Fruit fly (Drosophila melanogaster) whole organism, embryonic: ENCODE measurements around the gene Idgf3.
A peak's percentile ranks its signal among the peaks of the same experiment; 100 is the strongest.

Experiments used
- CG10979 ChIP-seq: fragments of 200-800 bp; sonication (Bioruptor generic); optimal IDR thresholded peaks from 2 replicates; lab custom pipeline; 2018; ENCODE audit warnings: missing biosample characterization, mild to moderate bottlenecking, missing genetic modification characterization, moderate library complexity
- CG11560 ChIP-seq: fragments of 200-800 bp; sonication (Bioruptor generic); IDR thresholded peaks from 3 replicates; pipeline ENCODE4 v1.3.6; 2022; ENCODE audit warnings: missing biosample characterization, missing genetic modification characterization
- CG14050 ChIP-seq: fragments of 200-800 bp; sonication (Bioruptor generic); IDR thresholded peaks from 3 replicates; pipeline ENCODE4 v1.3.6; 2022; ENCODE audit warnings: missing biosample characterization, missing genetic modification characterization
- CG14860 ChIP-seq: fragments of 200-800 bp; sonication (Bioruptor generic); IDR thresholded peaks from 3 replicates; pipeline ENCODE4 v1.3.6; 2022; ENCODE audit warnings: missing biosample characterization, missing genetic modification characterization; ENCODE audit not compliant: partially characterized antibody
- CG15073 ChIP-seq: fragments of 200-800 bp; sonication (Bioruptor generic); optimal IDR thresholded peaks from 2 replicates; lab custom pipeline; 2016; ENCODE audit warnings: missing biosample characterization, missing genetic modification characterization
- CG15601 ChIP-seq: fragments of 200-800 bp; sonication (Bioruptor generic); optimal IDR thresholded peaks from 3 replicates; lab custom pipeline; 2019; ENCODE audit warnings: missing biosample characterization, mild to moderate bottlenecking, missing genetic modification characterization, moderate library complexity
- CG1647 ChIP-seq: fragments of 200-800 bp; sonication (Bioruptor generic); optimal IDR thresholded peaks from 3 replicates; lab custom pipeline; 2016; ENCODE audit warnings: missing biosample characterization, missing genetic modification characterization
- CG2116 ChIP-seq: fragments of 200-800 bp; sonication (Bioruptor generic); optimal IDR thresholded peaks from 3 replicates; lab custom pipeline; 2018; ENCODE audit warnings: missing biosample characterization, mild to moderate bottlenecking, missing genetic modification characterization
- CG2678 ChIP-seq: fragments of 200-800 bp; sonication (Bioruptor generic); optimal IDR thresholded peaks from 3 replicates; lab custom pipeline; 2019; ENCODE audit warnings: missing biosample characterization, mild to moderate bottlenecking, missing genetic modification characterization, moderate library complexity
- CG4730 ChIP-seq: fragments of 200-800 bp; sonication (Bioruptor generic); IDR thresholded peaks from 2 replicates; pipeline ENCODE4 v1.3.6; 2022; ENCODE audit warnings: missing biosample characterization, missing genetic modification characterization
- CG7357 ChIP-seq: fragments of 200-800 bp; sonication (Bioruptor generic); IDR thresholded peaks from 3 replicates; pipeline ENCODE4 v1.3.6; 2022; ENCODE audit warnings: missing biosample characterization, missing genetic modification characterization
- CG8281 ChIP-seq: fragments of 200-800 bp; sonication (Bioruptor generic); optimal IDR thresholded peaks from 2 replicates; lab custom pipeline; 2018; ENCODE audit warnings: missing biosample characterization, mild to moderate bottlenecking, missing genetic modification characterization, moderate library complexity
- CG9437 ChIP-seq: fragments of 200-800 bp; sonication (Bioruptor generic); optimal IDR thresholded peaks from 2 replicates; lab custom pipeline; 2018; ENCODE audit warnings: missing biosample characterization, mild to moderate bottlenecking, missing genetic modification characterization
- CG9727 ChIP-seq: fragments of 200-800 bp; sonication (Bioruptor generic); optimal IDR thresholded peaks from 3 replicates; lab custom pipeline; 2017; ENCODE audit warnings: missing biosample characterization, mild to moderate bottlenecking, missing genetic modification characterization
- Dip3 ChIP-seq: fragments of 200-800 bp; sonication (Bioruptor generic); optimal IDR thresholded peaks from 3 replicates; lab custom pipeline; 2016; ENCODE audit warnings: missing biosample characterization, missing genetic modification characterization
- Dll ChIP-seq: fragments of 200-800 bp; sonication (Bioruptor generic); IDR thresholded peaks from 4 replicates; pipeline ENCODE4 v1.3.6; 2022; ENCODE audit warnings: missing biosample characterization, missing genetic modification characterization; ENCODE audit not compliant: partially characterized antibody
- Doc2 ChIP-seq: fragments of 200-800 bp; sonication (Bioruptor generic); IDR thresholded peaks from 2 replicates; pipeline ENCODE4 v1.3.6; 2022; ENCODE audit warnings: missing biosample characterization, missing genetic modification characterization
- Dref ChIP-seq: fragments of 200-800 bp; sonication (Bioruptor generic); IDR thresholded peaks from 2 replicates; pipeline ENCODE4 v1.3.6; 2022; ENCODE audit warnings: missing biosample characterization, missing genetic modification characterization
- E2f2 ChIP-seq: fragments of 200-800 bp; sonication (Bioruptor generic); IDR thresholded peaks from 2 replicates; pipeline ENCODE4 v1.3.6; 2022; ENCODE audit warnings: missing biosample characterization, missing genetic modification characterization
- HLH3B ChIP-seq: fragments of 200-800 bp; sonication (Bioruptor generic); IDR thresholded peaks from 2 replicates; pipeline ENCODE4 v1.3.6; 2022; ENCODE audit warnings: missing biosample characterization, missing genetic modification characterization
- Hand ChIP-seq: fragments of 200-800 bp; sonication (Bioruptor generic); optimal IDR thresholded peaks from 2 replicates; lab custom pipeline; 2017; ENCODE audit warnings: mild to moderate bottlenecking, missing biosample characterization, missing genetic modification reagents, missing genetic modification characterization
- Mrtf ChIP-seq: fragments of 200-800 bp; sonication (Bioruptor generic); IDR thresholded peaks from 3 replicates; pipeline ENCODE4 v1.3.6; 2022; ENCODE audit warnings: missing biosample characterization, missing genetic modification characterization
- Myb ChIP-seq: fragments of 200-800 bp; sonication (Bioruptor generic); optimal IDR thresholded peaks from 2 replicates; lab custom pipeline; 2016; ENCODE audit warnings: missing biosample characterization, missing genetic modification characterization
- NC2α ChIP-seq: fragments of 200-800 bp; sonication (Bioruptor generic); optimal IDR thresholded peaks from 2 replicates; lab custom pipeline; 2016; ENCODE audit warnings: missing biosample characterization, missing genetic modification characterization
- NFAT ChIP-seq: fragments of 200-800 bp; sonication (Bioruptor generic); IDR thresholded peaks from 2 replicates; pipeline ENCODE4 v1.3.6; 2022; ENCODE audit warnings: missing biosample characterization, missing genetic modification characterization
- Nf-YB ChIP-seq: fragments of 200-800 bp; sonication (Bioruptor generic); optimal IDR thresholded peaks from 3 replicates; lab custom pipeline; 2019; ENCODE audit warnings: missing biosample characterization, mild to moderate bottlenecking, missing genetic modification characterization, moderate library complexity
- Nf-YC ChIP-seq: fragments of 200-800 bp; optimal IDR thresholded peaks from 3 replicates; lab custom pipeline; 2019; ENCODE audit warnings: missing biosample characterization, mild to moderate bottlenecking, missing genetic modification characterization, moderate library complexity
- Poxn ChIP-seq: fragments of 200-800 bp; sonication (Bioruptor generic); IDR thresholded peaks from 2 replicates; pipeline ENCODE4 v1.3.6; 2022; ENCODE audit warnings: missing biosample characterization, missing genetic modification characterization
- Spps ChIP-seq: fragments of 200-800 bp; sonication (Bioruptor generic); optimal IDR thresholded peaks from 2 replicates; lab custom pipeline; 2018; ENCODE audit warnings: missing biosample characterization, mild to moderate bottlenecking, missing genetic modification characterization
- TFAM ChIP-seq: fragments of 200-800 bp; sonication (Bioruptor generic); optimal IDR thresholded peaks from 2 replicates; lab custom pipeline; 2017; ENCODE audit warnings: missing biosample characterization, missing genetic modification characterization, inconsistent platforms
- Taf1 ChIP-seq: fragments of 200-800 bp; sonication (Bioruptor generic); IDR thresholded peaks from 2 replicates; pipeline ENCODE4 v1.3.6; 2022; ENCODE audit warnings: missing biosample characterization, missing genetic modification characterization
- Usf ChIP-seq: fragments of 200-800 bp; sonication (Bioruptor generic); optimal IDR thresholded peaks from 2 replicates; lab custom pipeline; 2017; ENCODE audit warnings: missing genotype, missing biosample characterization, missing genetic modification characterization
- bab2 ChIP-seq: fragments of 200-800 bp; sonication (Bioruptor generic); optimal IDR thresholded peaks from 2 replicates; lab custom pipeline; 2016; ENCODE audit warnings: missing biosample characterization, missing genetic modification characterization
- cas ChIP-seq: fragments of 200-800 bp; sonication (Bioruptor generic); IDR thresholded peaks from 2 replicates; pipeline ENCODE4 v1.3.6; 2022; ENCODE audit warnings: missing biosample characterization, missing genetic modification characterization
- chinmo ChIP-seq: fragments of 200-800 bp; sonication (Bioruptor generic); IDR thresholded peaks from 4 replicates; pipeline ENCODE4 v1.3.6; 2022; ENCODE audit warnings: missing biosample characterization, missing genetic modification characterization; ENCODE audit not compliant: partially characterized antibody
- corto ChIP-seq: fragments of 200-800 bp; sonication (Bioruptor generic); optimal IDR thresholded peaks from 2 replicates; lab custom pipeline; 2016; ENCODE audit warnings: missing biosample characterization, mild to moderate bottlenecking, missing genetic modification characterization, moderate library complexity
- crol ChIP-seq: fragments of 200-800 bp; sonication (Bioruptor generic); IDR thresholded peaks from 2 replicates; pipeline ENCODE4 v1.3.6; 2022; ENCODE audit warnings: missing biosample characterization, missing genetic modification characterization
- da ChIP-seq: fragments of 200-800 bp; sonication (Bioruptor generic); optimal IDR thresholded peaks from 2 replicates; lab custom pipeline; 2016; ENCODE audit warnings: missing biosample characterization, missing genetic modification characterization
- dimm ChIP-seq: fragments of 200-800 bp; sonication (Bioruptor generic); IDR thresholded peaks from 2 replicates; pipeline ENCODE4 v1.3.6; 2022; ENCODE audit warnings: missing biosample characterization, missing genetic modification characterization
- gfzf ChIP-seq: fragments of 200-800 bp; sonication (Bioruptor generic); optimal IDR thresholded peaks from 2 replicates; lab custom pipeline; 2016; ENCODE audit warnings: missing biosample characterization, mild to moderate bottlenecking, missing genetic modification characterization, moderate library complexity
- h ChIP-seq: fragments of >200 bp; optimal IDR thresholded peaks from 2 replicates; lab custom pipeline; 2017
- jing ChIP-seq: fragments of 200-800 bp; sonication (Bioruptor generic); optimal IDR thresholded peaks from 2 replicates; lab custom pipeline; 2018; ENCODE audit warnings: missing biosample characterization, mild to moderate bottlenecking, missing genetic modification characterization
- nau ChIP-seq: fragments of 200-800 bp; sonication (Bioruptor generic); optimal IDR thresholded peaks from 3 replicates; lab custom pipeline; 2017; ENCODE audit warnings: missing biosample characterization, mild to moderate bottlenecking, missing genetic modification characterization, missing genetic modification reagents
- run ChIP-seq: fragments of 200-800 bp; sonication (Bioruptor generic); optimal IDR thresholded peaks from 3 replicates; lab custom pipeline; 2018; ENCODE audit warnings: missing biosample characterization, mild to moderate bottlenecking, missing genetic modification characterization
- salm ChIP-seq: fragments of 200-800 bp; sonication (Bioruptor generic); optimal IDR thresholded peaks from 2 replicates; lab custom pipeline; 2018; ENCODE audit warnings: missing biosample characterization, mild to moderate bottlenecking, missing genetic modification characterization
- seq ChIP-seq: fragments of 200-800 bp; sonication (Bioruptor generic); IDR thresholded peaks from 2 replicates; pipeline ENCODE4 v1.3.6; 2022; ENCODE audit warnings: missing biosample characterization, missing genetic modification characterization
- sima ChIP-seq: fragments of 200-800 bp; sonication (Bioruptor generic); optimal IDR thresholded peaks from 2 replicates; lab custom pipeline; 2016; ENCODE audit warnings: missing biosample characterization, missing genetic modification characterization
- stwl ChIP-seq: fragments of 200-800 bp; sonication (Bioruptor generic); optimal IDR thresholded peaks from 3 replicates; lab custom pipeline; 2018; ENCODE audit warnings: missing biosample characterization, mild to moderate bottlenecking, missing genetic modification characterization, moderate library complexity
- tap ChIP-seq: fragments of 200-800 bp; optimal IDR thresholded peaks from 3 replicates; lab custom pipeline; 2019; ENCODE audit warnings: missing biosample characterization, mild to moderate bottlenecking, missing genetic modification characterization, moderate library complexity
- tna ChIP-seq: fragments of 200-800 bp; sonication (Bioruptor generic); IDR thresholded peaks from 2 replicates; pipeline ENCODE4 v1.3.6; 2022; ENCODE audit warnings: missing biosample characterization, missing genetic modification characterization; ENCODE audit not compliant: partially characterized antibody
- zen ChIP-seq: fragments of 200-800 bp; sonication (Bioruptor generic); optimal IDR thresholded peaks from 3 replicates; lab custom pipeline; 2018; ENCODE audit warnings: missing biosample characterization, mild to moderate bottlenecking, missing genetic modification characterization, moderate library complexity

The Idgf3 gene

DNA sequence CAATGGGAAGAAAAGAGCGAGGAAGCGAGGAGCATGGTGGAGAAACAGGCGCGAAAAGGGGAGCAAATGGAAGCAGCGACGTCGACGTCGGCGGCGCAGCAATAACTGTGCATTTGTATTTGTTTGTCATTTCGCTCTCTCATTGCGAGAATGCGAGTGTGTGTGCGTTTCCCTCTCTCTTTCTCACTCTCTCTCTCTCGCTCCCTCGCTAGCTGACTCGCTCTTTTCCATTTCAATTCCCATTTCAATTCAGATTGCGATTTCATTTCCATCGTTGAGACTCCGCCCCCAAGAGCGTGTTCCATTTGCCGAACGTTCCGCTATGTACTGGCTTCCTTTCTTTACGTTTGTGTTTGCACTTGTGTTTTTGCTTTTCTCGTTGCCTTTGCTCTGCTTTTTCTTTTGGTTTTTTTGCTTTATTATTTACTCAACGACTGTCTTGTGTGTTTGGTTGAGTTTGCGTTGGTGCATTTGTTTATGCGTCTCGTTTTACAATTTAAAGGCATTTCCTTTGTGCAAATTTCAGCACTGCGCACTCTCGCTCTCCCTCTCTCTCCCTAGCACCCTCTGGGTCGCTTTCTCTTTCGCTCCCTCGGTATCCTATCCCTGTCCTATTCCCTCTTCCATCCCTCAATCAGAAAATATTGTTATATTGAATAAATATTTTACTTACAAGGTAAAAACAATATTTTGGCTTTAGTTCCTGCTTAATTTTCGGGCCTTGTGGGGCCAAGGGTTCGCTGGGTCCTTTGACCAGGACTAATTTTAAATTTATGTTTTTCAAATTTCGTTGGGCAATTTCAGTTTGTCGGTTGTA lies 27.8 kb upstream of the Idgf3 start (continued):
- no peak for TF ChIP-seq Doc2 (GFP tag; lab: Robert Waterston, UW)
- no peak for TF ChIP-seq CG2678 (tag; lab: Kevin White, UChicago)
- no peak for TF ChIP-seq Usf (GFP tag; lab: Kevin White, UChicago)
- TF ChIP-seq Mrtf (GFP tag; lab: Robert Waterston, UW) = no peak
- TF ChIP-seq NFAT (GFP tag; lab: Robert Waterston, UW) = no peak
- TF ChIP-seq Dll (GFP tag; lab: Robert Waterston, UW) = no peak
- TF ChIP-seq stwl (tag; lab: Kevin White, UChicago) = peak; percentile 16
- TF ChIP-seq tna (GFP tag; lab: Robert Waterston, UW) = no peak
- TF ChIP-seq Poxn (GFP tag; lab: Robert Waterston, UW) = no peak
- TF ChIP-seq CG8281 (tag; lab: Kevin White, UChicago) = peak; percentile 84
- peak; percentile 78; the same call in 2 of the 4 replicates for TF ChIP-seq chinmo (GFP tag; lab: Robert Waterston, UW)
- no peak for TF ChIP-seq CG14860 (GFP tag; lab: Robert Waterston, UW)
- no peak for TF ChIP-seq CG15073 (GFP tag; lab: Kevin White, UChicago)
- no peak for TF ChIP-seq da (GFP tag; lab: Kevin White, UChicago)
- no peak for TF ChIP-seq CG10979 (tag; lab: Kevin White, UChicago)
- TF ChIP-seq gfzf (GFP tag; lab: Kevin White, UChicago) = no peak
- no peak for TF ChIP-seq Dref (GFP tag; lab: Robert Waterston, UW)
- no peak for TF ChIP-seq CG9727 (GFP tag; lab: Kevin White, UChicago)
- no peak for TF ChIP-seq Spps
- TF ChIP-seq seq (GFP tag; lab: Robert Waterston, UW) = no peak
- no peak for TF ChIP-seq Taf1 (GFP tag; lab: Robert Waterston, UW)
- no peak for TF ChIP-seq CG9437 (GFP tag; lab: Kevin White, UChicago)
- TF ChIP-seq CG11560 (tag; lab: Robert Waterston, UW) = no peak
- TF ChIP-seq CG4730 = no peak
- TF ChIP-seq Myb (GFP tag; lab: Kevin White, UChicago) = no peak
- TF ChIP-seq crol (GFP tag; lab: Robert Waterston, UW) = peak; percentile 64
- TF ChIP-seq HLH3B (GFP tag; lab: Robert Waterston, UW) = no peak
- TF ChIP-seq zen (tag; lab: Kevin White, UChicago) = peak; percentile 30
- peak; percentile 98 for TF ChIP-seq Nf-YC (tag; lab: Kevin White, UChicago)
- TF ChIP-seq cas (GFP tag; lab: Robert Waterston, UW) = no peak
- peak; percentile 97 for TF ChIP-seq Nf-YB
- no peak for TF ChIP-seq CG14050
- no peak for TF ChIP-seq run (tag; lab: Kevin White, UChicago)
- no peak for TF ChIP-seq NC2α
- no peak for TF ChIP-seq bab2
- TF ChIP-seq tap (tag; lab: Kevin White, UChicago) = no peak
- TF ChIP-seq salm (tag; lab: Kevin White, UChicago) = no peak
- TF ChIP-seq nau (GFP tag; lab: Kevin White, UChicago) = no peak
- TF ChIP-seq CG2116 (GFP tag; lab: Kevin White, UChicago) = no peak
- TF ChIP-seq CG15601 = peak; percentile 94
- TF ChIP-seq CG1647 (GFP tag; lab: Kevin White, UChicago) = no peak
- TF ChIP-seq TFAM (GFP tag; lab: Kevin White, UChicago) = no peak
- TF ChIP-seq jing (GFP tag; lab: Kevin White, UChicago) = peak; percentile 42
- no peak for TF ChIP-seq h (lab: Kevin White, UChicago)
- TF ChIP-seq corto (GFP tag; lab: Kevin White, UChicago) = no peak
- no peak for TF ChIP-seq Dip3 (GFP tag; lab: Kevin White, UChicago)
- no peak for TF ChIP-seq dimm (GFP tag; lab: Robert Waterston, UW)
- no peak for TF ChIP-seq Hand
- no peak for TF ChIP-seq sima (GFP tag; lab: Kevin White, UChicago)
- TF ChIP-seq E2f2 (GFP tag; lab: Robert Waterston, UW) = no peak
- TF ChIP-seq CG7357 = no peak
